Worm (Caenorhabditis elegans) whole organism, L3 larva: ENCODE data around the gene F39H12.1.

ENCODE experiments used
- R02D3.7 ChIP-seq: fragments of 150-350 bp; optimal IDR thresholded peaks from 2 replicates; lab custom pipeline; 2014; ENCODE audit warnings: missing biosample characterization, missing genetic modification characterization
- ZK546.5 ChIP-seq: sonication (generic microtip); optimal IDR thresholded peaks from 2 replicates; lab custom pipeline; 2017; ENCODE audit warnings: missing biosample characterization, missing genetic modification characterization
- aly-2 ChIP-seq: fragments of 150-350 bp; optimal IDR thresholded peaks from 2 replicates; lab custom pipeline; 2014; ENCODE audit warnings: missing biosample characterization, missing genetic modification characterization
- ama-1 ChIP-seq: fragments of 150-350 bp; optimal IDR thresholded peaks from 2 replicates; lab custom pipeline; 2018
- ceh-16 ChIP-seq: sonication (generic microtip); optimal IDR thresholded peaks from 2 replicates; lab custom pipeline; 2017; ENCODE audit warnings: missing biosample characterization, missing genetic modification characterization
- ceh-28 ChIP-seq: fragments of 150-350 bp; optimal IDR thresholded peaks from 2 replicates; lab custom pipeline; 2014; ENCODE audit warnings: missing biosample characterization, missing genetic modification reagents, missing genetic modification characterization
- ceh-82 ChIP-seq: fragments of 150-350 bp; optimal IDR thresholded peaks from 2 replicates; lab custom pipeline; 2014; ENCODE audit warnings: missing biosample characterization, missing genetic modification characterization
- ceh-9 ChIP-seq: sonication (generic microtip); optimal IDR thresholded peaks from 2 replicates; lab custom pipeline; 2018; ENCODE audit warnings: missing biosample characterization, missing genetic modification characterization
- daf-12 ChIP-seq: fragments of 150-350 bp; optimal IDR thresholded peaks from 2 replicates; lab custom pipeline; 2014; ENCODE audit warnings: missing biosample characterization, missing genetic modification reagents, missing genetic modification characterization
- egl-27 ChIP-seq: sonication (generic microtip); optimal IDR thresholded peaks from 4 replicates; lab custom pipeline; 2017; ENCODE audit warnings: missing biosample characterization, missing genetic modification reagents, missing genetic modification characterization
- egl-5 ChIP-seq: fragments of 150-350 bp; optimal IDR thresholded peaks from 2 replicates; lab custom pipeline; 2017; ENCODE audit warnings: missing biosample characterization, missing genetic modification reagents, missing genetic modification characterization, inconsistent platforms
- elt-1 ChIP-seq: fragments of 150-350 bp; optimal IDR thresholded peaks from 2 replicates; lab custom pipeline; 2014; ENCODE audit warnings: missing biosample characterization, missing genetic modification characterization
- elt-2 ChIP-seq: sonication (generic microtip); optimal IDR thresholded peaks from 2 replicates; lab custom pipeline; 2016; ENCODE audit warnings: missing genetic modification reagents, mild to moderate bottlenecking, missing genetic modification characterization, missing compliant biosample characterization
- eor-1 ChIP-seq, 2 experiments: fragments of 150-350 bp; optimal IDR thresholded peaks; 2 replicates each; lab custom pipeline; 2014 to 2018; ENCODE audit warnings: missing biosample characterization in 2 of 2, missing genetic modification characterization in 2 of 2
- fkh-10 ChIP-seq: sonication (generic microtip); optimal IDR thresholded peaks from 2 replicates; lab custom pipeline; 2017; ENCODE audit warnings: missing biosample characterization, missing genetic modification reagents, missing genetic modification characterization
- fos-1 ChIP-seq: fragments of 150-350 bp; optimal IDR thresholded peaks from 2 replicates; lab custom pipeline; 2014; ENCODE audit warnings: missing biosample characterization, missing genetic modification characterization
- hmg-11 ChIP-seq: sonication (generic microtip); optimal IDR thresholded peaks from 2 replicates; lab custom pipeline; 2016; ENCODE audit warnings: missing genetic modification characterization, missing compliant biosample characterization
- jun-1 ChIP-seq: fragments of 150-350 bp; optimal IDR thresholded peaks from 2 replicates; lab custom pipeline; 2014; ENCODE audit warnings: missing biosample characterization, missing genetic modification reagents, missing genetic modification characterization
- lin-15B ChIP-seq: fragments of 150-350 bp; optimal IDR thresholded peaks from 2 replicates; lab custom pipeline; 2014; ENCODE audit warnings: missing biosample characterization, missing genetic modification characterization
- lin-39 ChIP-seq: fragments of 150-350 bp; optimal IDR thresholded peaks from 2 replicates; lab custom pipeline; 2018; ENCODE audit warnings: missing biosample characterization, missing genetic modification reagents, missing genetic modification characterization
- lsy-12 ChIP-seq: sonication (generic microtip); optimal IDR thresholded peaks from 2 replicates; lab custom pipeline; 2016; ENCODE audit warnings: mild to moderate bottlenecking, missing genetic modification characterization, missing compliant biosample characterization
- mdl-1 ChIP-seq: fragments of 150-350 bp; optimal IDR thresholded peaks from 2 replicates; lab custom pipeline; 2014; ENCODE audit warnings: missing biosample characterization, missing genetic modification characterization
- mml-1 ChIP-seq: fragments of 150-350 bp; sonication (generic microtip); optimal IDR thresholded peaks from 3 replicates; lab custom pipeline; 2014; ENCODE audit warnings: missing biosample characterization, missing genetic modification characterization
- nfya-1 ChIP-seq: sonication (generic microtip); optimal IDR thresholded peaks from 2 replicates; lab custom pipeline; 2017; ENCODE audit warnings: missing genetic modification characterization, mild to moderate bottlenecking, missing compliant biosample characterization, antibody characterized with exemption, moderate library complexity; ENCODE audit not compliant: insufficient read depth
- nhr-11 ChIP-seq: fragments of 150-350 bp; optimal IDR thresholded peaks from 2 replicates; lab custom pipeline; 2014; ENCODE audit warnings: missing biosample characterization, missing genetic modification characterization
- nhr-28 ChIP-seq: fragments of 150-350 bp; optimal IDR thresholded peaks from 2 replicates; lab custom pipeline; 2014; ENCODE audit warnings: missing biosample characterization, missing genetic modification characterization
- nhr-43 ChIP-seq: sonication (generic microtip); optimal IDR thresholded peaks from 2 replicates; lab custom pipeline; 2016; ENCODE audit warnings: mild to moderate bottlenecking, missing genetic modification characterization, missing compliant biosample characterization; ENCODE audit not compliant: poor library complexity, severe bottlenecking
- nhr-67 ChIP-seq: fragments of 150-350 bp; optimal IDR thresholded peaks from 2 replicates; lab custom pipeline; 2014; ENCODE audit warnings: missing biosample characterization, missing genetic modification characterization
- pha-4 ChIP-seq: fragments of 150-350 bp; optimal IDR thresholded peaks from 2 replicates; lab custom pipeline; 2014; ENCODE audit warnings: missing biosample characterization, missing genetic modification reagents, missing genetic modification characterization
- pqm-1 ChIP-seq: fragments of 150-350 bp; optimal IDR thresholded peaks from 2 replicates; lab custom pipeline; 2017; ENCODE audit warnings: missing biosample characterization, missing genetic modification characterization, inconsistent platforms
- sea-2 ChIP-seq: fragments of 150-350 bp; sonication (generic microtip); optimal IDR thresholded peaks from 4 replicates; lab custom pipeline; 2014; ENCODE audit warnings: missing biosample characterization, missing genetic modification reagents, missing genetic modification characterization
- skn-1 ChIP-seq: fragments of 150-350 bp; optimal IDR thresholded peaks from 2 replicates; lab custom pipeline; 2014; ENCODE audit warnings: missing biosample characterization, missing genetic modification characterization
- snpc-4 ChIP-seq: fragments of 150-350 bp; optimal IDR thresholded peaks from 2 replicates; lab custom pipeline; 2014; ENCODE audit warnings: missing biosample characterization, missing genetic modification characterization
- tbx-2 ChIP-seq: sonication (generic microtip); optimal IDR thresholded peaks from 2 replicates; lab custom pipeline; 2016; ENCODE audit warnings: mild to moderate bottlenecking, missing genetic modification characterization, missing compliant biosample characterization
- unc-39 ChIP-seq: sonication (generic microtip); optimal IDR thresholded peaks from 4 replicates; lab custom pipeline; 2017; ENCODE audit warnings: missing biosample characterization, missing genetic modification characterization
- unc-62 ChIP-seq: fragments of 150-350 bp; sonication (generic microtip); optimal IDR thresholded peaks from 4 replicates; lab custom pipeline; 2014; ENCODE audit warnings: missing biosample characterization, missing genetic modification reagents, missing genetic modification characterization
- zag-1 ChIP-seq: fragments of 150-350 bp; optimal IDR thresholded peaks from 2 replicates; lab custom pipeline; 2014; ENCODE audit warnings: missing biosample characterization, missing genetic modification characterization
- ztf-4 ChIP-seq: fragments of 150-350 bp; optimal IDR thresholded peaks from 2 replicates; lab custom pipeline; 2014; ENCODE audit warnings: missing biosample characterization, missing genetic modification characterization

F39H12.1 gene

ce11 chrX:806515-806914 lies 28.1 kb upstream of the F39H12.1 start (continued):
- peak; percentile 98 for TF ChIP-seq tbx-2 (tag; lab: Kevin White, UChicago)
- peak; percentile 74 for TF ChIP-seq elt-1 (tag; lab: Kevin White, UChicago)
- peak; percentile 97 for TF ChIP-seq fkh-10 (GFP tag; lab: Kevin White, UChicago)
- peak; percentile 95 for TF ChIP-seq nfya-1
- peak; percentile 98 for TF ChIP-seq ceh-28
- TF ChIP-seq egl-5 = peak; percentile 99
- TF ChIP-seq zag-1 = peak; percentile 91

ce11 chrX:810694-811093 lies 23.9 kb upstream of the F39H12.1 start, which contains the start of gene F25E2.2:
Gene F25E2.2, minus strand, starts transcription at chrX:810794.
- no peak for TF ChIP-seq nhr-28
- TF ChIP-seq pha-4 (tag; lab: Kevin White, UChicago) = no peak
- no peak for TF ChIP-seq ceh-28
- TF ChIP-seq unc-39 (tag; lab: Kevin White, UChicago) = no peak
- no peak for TF ChIP-seq lin-39
- no peak for TF ChIP-seq lsy-12 (tag; lab: Kevin White, UChicago)
- no peak for TF ChIP-seq elt-2 (tag; lab: Kevin White, UChicago)
- TF ChIP-seq jun-1 (tag; lab: Kevin White, UChicago) = no peak
- TF ChIP-seq tbx-2 (tag; lab: Kevin White, UChicago) = no peak
- no peak for TF ChIP-seq pqm-1 (tag; lab: Kevin White, UChicago)
- TF ChIP-seq snpc-4 (tag; lab: Kevin White, UChicago) = no peak
- TF ChIP-seq nhr-67 (tag; lab: Kevin White, UChicago) = no peak
- no peak for TF ChIP-seq nhr-43
- TF ChIP-seq fos-1 (tag; lab: Kevin White, UChicago) = no peak
- no peak for TF ChIP-seq unc-62 (GFP tag; lab: Kevin White, UChicago)
- TF ChIP-seq egl-27 (tag; lab: Kevin White, UChicago) = no peak
- TF ChIP-seq lin-15B (tag; lab: Kevin White, UChicago) = no peak
- TF ChIP-seq skn-1 (tag; lab: Kevin White, UChicago) = no peak
- TF ChIP-seq nhr-11 (tag; lab: Kevin White, UChicago) = no peak

DNA sequence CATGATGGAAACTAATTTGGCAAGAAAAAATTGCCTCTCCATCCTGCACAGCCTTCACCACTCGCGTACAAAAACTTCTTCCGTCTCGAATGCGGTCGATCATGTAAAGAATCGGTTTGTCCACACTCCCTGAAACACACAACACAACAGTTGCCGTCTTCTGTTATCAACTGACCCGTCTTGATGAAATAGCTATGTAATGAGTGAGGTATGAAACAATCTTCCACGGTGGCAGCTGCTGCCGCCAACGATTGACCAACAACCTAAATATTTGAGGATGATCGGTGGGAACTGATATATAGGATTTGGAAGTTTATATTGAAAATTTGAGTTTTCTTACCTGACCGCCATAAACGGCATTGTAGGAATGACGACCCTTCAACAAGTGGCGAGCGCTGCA lies 22.3 kb upstream of the F39H12.1 start:
- no peak for TF ChIP-seq elt-2 (tag; lab: Kevin White, UChicago)
- no peak for TF ChIP-seq pqm-1 (tag; lab: Kevin White, UChicago)
- TF ChIP-seq lsy-12 (tag; lab: Kevin White, UChicago) = no peak
- no peak for TF ChIP-seq eor-1 (tag; optimal IDR thresholded peaks at IDR 0.05; lab: Kevin White, UChicago)
- TF ChIP-seq fkh-10 (GFP tag; lab: Kevin White, UChicago) = no peak
- TF ChIP-seq ceh-9 = no peak
- no peak for TF ChIP-seq mml-1
- TF ChIP-seq R02D3.7 = no peak
- TF ChIP-seq ZK546.5 (tag; lab: Kevin White, UChicago) = no peak
- TF ChIP-seq ceh-82 (tag; lab: Kevin White, UChicago) = no peak
- TF ChIP-seq unc-62 (GFP tag; lab: Kevin White, UChicago) = no peak
- TF ChIP-seq jun-1 (tag; lab: Kevin White, UChicago) = no peak
- no peak for TF ChIP-seq ztf-4 (tag; lab: Kevin White, UChicago)
- TF ChIP-seq, all 47 proteins: peak for 0

DNA sequence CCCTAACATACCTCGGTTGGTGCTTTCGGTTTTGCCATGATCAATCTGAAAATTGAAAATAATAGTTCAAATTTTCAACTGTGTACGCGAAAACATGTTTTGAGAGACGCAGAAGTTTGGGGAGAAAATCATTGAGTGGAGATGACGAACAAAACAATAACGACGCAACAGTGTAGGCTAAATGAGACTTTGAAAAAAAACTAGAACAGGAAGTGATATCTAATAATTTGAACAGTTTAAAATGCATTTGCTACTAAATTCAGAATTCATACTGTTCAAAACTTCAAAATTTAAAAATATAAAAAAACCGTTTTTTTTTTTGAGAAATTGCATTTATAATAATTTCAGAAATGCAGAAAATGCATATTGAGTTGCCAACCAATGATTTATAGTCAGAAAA lies 21.5 kb upstream of the F39H12.1 start, which contains the start of gene F25E2.3:
Gene F25E2.3 (minus strand): TSS at position 101 of the 400 bp plus-strand sequence.
- TF ChIP-seq zag-1 = no peak
- no peak for TF ChIP-seq lin-39
- TF ChIP-seq nhr-28 = no peak
- TF ChIP-seq pha-4 (tag; lab: Kevin White, UChicago) = no peak
- no peak for TF ChIP-seq jun-1 (tag; lab: Kevin White, UChicago)
- TF ChIP-seq sea-2 = no peak
- TF ChIP-seq ceh-16 (tag; lab: Kevin White, UChicago) = no peak
- no peak for TF ChIP-seq daf-12 (tag; lab: Kevin White, UChicago)
- no peak for TF ChIP-seq pqm-1 (tag; lab: Kevin White, UChicago)
- no peak for TF ChIP-seq tbx-2 (tag; lab: Kevin White, UChicago)
- TF ChIP-seq snpc-4 (tag; lab: Kevin White, UChicago) = no peak
- no peak for TF ChIP-seq aly-2 (tag; lab: Kevin White, UChicago)

DNA sequence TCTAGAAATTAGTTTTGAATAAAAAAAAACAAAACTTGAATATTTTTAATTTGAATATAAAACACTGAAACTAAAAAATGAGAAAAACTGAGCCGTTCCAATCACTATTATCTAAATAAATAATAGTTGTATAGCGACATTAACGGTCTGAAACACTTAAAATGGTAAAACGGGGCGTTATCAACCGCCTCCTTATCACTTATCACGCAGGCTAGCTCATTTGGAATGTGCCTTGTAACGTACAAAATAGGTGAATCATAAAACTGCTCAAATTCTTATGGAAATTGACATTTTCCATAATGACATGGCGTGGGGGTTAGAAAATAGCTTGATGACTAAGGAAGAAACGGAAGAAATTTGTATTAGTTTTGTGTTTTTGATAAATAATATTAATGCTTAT lies 18.6 kb upstream of the F39H12.1 start, which contains the start of gene ifd-2:
Gene ifd-2 (minus strand): TSS at position 1 of the 400 bp plus-strand sequence.
- peak; percentile 8 for TF ChIP-seq pha-4 (tag; lab: Kevin White, UChicago)
- no peak for TF ChIP-seq fkh-10 (GFP tag; lab: Kevin White, UChicago)
- no peak for TF ChIP-seq ama-1 (lab: Kevin White, UChicago)
- TF ChIP-seq ZK546.5 (tag; lab: Kevin White, UChicago) = no peak
- no peak for TF ChIP-seq eor-1 (tag; optimal IDR thresholded peaks at IDR 0.05; lab: Kevin White, UChicago)
- no peak for TF ChIP-seq lin-15B (tag; lab: Kevin White, UChicago)
- TF ChIP-seq pqm-1 (tag; lab: Kevin White, UChicago) = peak; percentile 74
- no peak for TF ChIP-seq mdl-1 (tag; lab: Kevin White, UChicago)
- peak; percentile 87 for TF ChIP-seq elt-2 (tag; lab: Kevin White, UChicago)
- no peak for TF ChIP-seq hmg-11 (tag; lab: Kevin White, UChicago)
